Fruit fly (Drosophila melanogaster) whole organism, embryonic: ENCODE data around the gene Dscam3.

Experiments used
- BtbVII ChIP-seq: fragments of 200-800 bp; sonication (Bioruptor generic); optimal IDR thresholded peaks from 3 replicates; lab custom pipeline; 2017; ENCODE audit warnings: missing biosample characterization, mild to moderate bottlenecking, missing genetic modification characterization
- CG10543 ChIP-seq: fragments of 200-800 bp; sonication (Bioruptor generic); optimal IDR thresholded peaks from 3 replicates; lab custom pipeline; 2017; ENCODE audit warnings: missing biosample characterization, mild to moderate bottlenecking, missing genetic modification characterization, moderate library complexity
- CG11695 ChIP-seq: fragments of 200-800 bp; sonication (Bioruptor generic); IDR thresholded peaks from 3 replicates; pipeline ENCODE4 v1.3.6; 2022; ENCODE audit warnings: missing biosample characterization, missing genetic modification characterization
- CG13296 ChIP-seq: fragments of 200-800 bp; sonication (Bioruptor generic); optimal IDR thresholded peaks from 3 replicates; lab custom pipeline; 2018; ENCODE audit warnings: missing biosample characterization, mild to moderate bottlenecking, missing genetic modification characterization
- CG14710 ChIP-seq: fragments of 200-800 bp; sonication (Bioruptor generic); optimal IDR thresholded peaks from 3 replicates; lab custom pipeline; 2019; ENCODE audit warnings: missing biosample characterization, mild to moderate bottlenecking, missing genetic modification characterization, moderate library complexity
- CG17385 ChIP-seq: fragments of 200-800 bp; sonication (Bioruptor generic); optimal IDR thresholded peaks from 3 replicates; lab custom pipeline; 2018; ENCODE audit warnings: missing biosample characterization, mild to moderate bottlenecking, missing genetic modification characterization
- CG17612 ChIP-seq: fragments of 200-800 bp; sonication (Bioruptor generic); IDR thresholded peaks from 2 replicates; pipeline ENCODE4 v1.3.6; 2022; ENCODE audit warnings: missing biosample characterization, missing genetic modification characterization
- CG2712 ChIP-seq: fragments of 200-800 bp; optimal IDR thresholded peaks from 3 replicates; lab custom pipeline; 2019; ENCODE audit warnings: missing biosample characterization, mild to moderate bottlenecking, missing genetic modification characterization, moderate library complexity
- CG30403 ChIP-seq: fragments of 200-800 bp; sonication (Bioruptor generic); optimal IDR thresholded peaks from 3 replicates; lab custom pipeline; 2016; ENCODE audit warnings: missing biosample characterization, missing genetic modification characterization
- CG32767 ChIP-seq: fragments of 200-800 bp; sonication (Bioruptor generic); IDR thresholded peaks from 2 replicates; pipeline ENCODE4 v1.3.6; 2022; ENCODE audit warnings: missing biosample characterization, missing genetic modification characterization
- CG34376 ChIP-seq: fragments of 200-800 bp; sonication (Bioruptor generic); optimal IDR thresholded peaks from 2 replicates; lab custom pipeline; 2018; ENCODE audit warnings: missing biosample characterization, mild to moderate bottlenecking, missing genetic modification characterization
- CG6683 ChIP-seq: fragments of 200-800 bp; sonication (Bioruptor generic); optimal IDR thresholded peaks from 2 replicates; lab custom pipeline; 2017; ENCODE audit warnings: missing biosample characterization, mild to moderate bottlenecking, missing genetic modification characterization, missing genetic modification reagents
- CG6791 ChIP-seq: fragments of 200-800 bp; sonication (Bioruptor generic); IDR thresholded peaks from 3 replicates; pipeline ENCODE4 v1.3.6; 2022; ENCODE audit warnings: missing biosample characterization, missing genetic modification characterization; ENCODE audit not compliant: partially characterized antibody
- CG6813 ChIP-seq: fragments of 200-800 bp; sonication (Bioruptor generic); optimal IDR thresholded peaks from 2 replicates; lab custom pipeline; 2017; ENCODE audit warnings: missing biosample characterization, missing genetic modification characterization, mild to moderate bottlenecking, moderate library complexity, missing genetic modification reagents
- CG7839 ChIP-seq: fragments of 200-800 bp; sonication (Bioruptor generic); optimal IDR thresholded peaks from 3 replicates; lab custom pipeline; 2018; ENCODE audit warnings: missing biosample characterization, mild to moderate bottlenecking, missing genetic modification characterization, moderate library complexity
- CG9817 ChIP-seq: fragments of 200-800 bp; sonication (Bioruptor generic); optimal IDR thresholded peaks from 2 replicates; lab custom pipeline; 2018; ENCODE audit warnings: missing biosample characterization, mild to moderate bottlenecking, missing genetic modification characterization, moderate library complexity
- Dbx ChIP-seq: fragments of 200-800 bp; sonication (Bioruptor generic); IDR thresholded peaks from 3 replicates; pipeline ENCODE4 v1.3.6; 2022; ENCODE audit warnings: missing biosample characterization, missing genetic modification characterization
- Deaf1 ChIP-seq: fragments of 200-800 bp; optimal IDR thresholded peaks from 3 replicates; lab custom pipeline; 2019; ENCODE audit warnings: missing biosample characterization, mild to moderate bottlenecking, missing genetic modification characterization, moderate library complexity
- Ets65A ChIP-seq: fragments of 200-800 bp; sonication (Bioruptor generic); peaks from one replicate; lab custom pipeline; 2016; ENCODE audit warnings: missing biosample characterization, missing genetic modification characterization
- Fer3 ChIP-seq: fragments of 200-800 bp; sonication (Bioruptor generic); optimal IDR thresholded peaks from 2 replicates; lab custom pipeline; 2018; ENCODE audit warnings: missing biosample characterization, mild to moderate bottlenecking, missing genetic modification characterization, moderate library complexity
- GATAe ChIP-seq: fragments of 200-800 bp; sonication (Bioruptor generic); conservative IDR thresholded peaks from 2 replicates; pipeline ENCODE4 v1.3.6; 2022; ENCODE audit warnings: missing biosample characterization, missing genetic modification characterization
- Hand ChIP-seq: fragments of 200-800 bp; sonication (Bioruptor generic); optimal IDR thresholded peaks from 2 replicates; lab custom pipeline; 2017; ENCODE audit warnings: mild to moderate bottlenecking, missing biosample characterization, missing genetic modification reagents, missing genetic modification characterization
- HmgZ ChIP-seq: fragments of 200-800 bp; sonication (Bioruptor generic); optimal IDR thresholded peaks from 2 replicates; lab custom pipeline; 2018; ENCODE audit warnings: missing biosample characterization, mild to moderate bottlenecking, missing genetic modification characterization
- Hmr ChIP-seq: fragments of 200-800 bp; sonication (Bioruptor generic); optimal IDR thresholded peaks from 3 replicates; lab custom pipeline; 2017; ENCODE audit warnings: mild to moderate bottlenecking, missing biosample characterization, missing genetic modification reagents, missing genetic modification characterization
- Hr51 ChIP-seq, 2 experiments: fragments of 200-800 bp; sonication (Bioruptor generic); optimal IDR thresholded peaks; 2 replicates in 1 of 2; 3 replicates in 1 of 2; lab custom pipeline; 2016 to 2018; ENCODE audit warnings: missing biosample characterization in 2 of 2, missing genetic modification characterization in 2 of 2, mild to moderate bottlenecking in 1 of 2, moderate library complexity in 1 of 2
- Hsf ChIP-seq: fragments of 200-800 bp; sonication (Bioruptor generic); optimal IDR thresholded peaks from 3 replicates; lab custom pipeline; 2016; ENCODE audit warnings: missing biosample characterization, missing genetic modification characterization
- Nf-YB ChIP-seq: fragments of 200-800 bp; sonication (Bioruptor generic); optimal IDR thresholded peaks from 3 replicates; lab custom pipeline; 2019; ENCODE audit warnings: missing biosample characterization, mild to moderate bottlenecking, missing genetic modification characterization, moderate library complexity
- Oli ChIP-seq: fragments of 200-800 bp; sonication (Bioruptor generic); optimal IDR thresholded peaks from 2 replicates; lab custom pipeline; 2018; ENCODE audit warnings: missing biosample characterization, mild to moderate bottlenecking, missing genetic modification characterization, moderate library complexity
- Sox100B ChIP-seq: fragments of 200-800 bp; sonication (Bioruptor generic); optimal IDR thresholded peaks from 3 replicates; lab custom pipeline; 2018; ENCODE audit warnings: missing biosample characterization, mild to moderate bottlenecking, missing genetic modification characterization
- Sox102F ChIP-seq: fragments of 200-800 bp; sonication (Bioruptor generic); optimal IDR thresholded peaks from 2 replicates; lab custom pipeline; 2018; ENCODE audit warnings: missing biosample characterization, mild to moderate bottlenecking, missing genetic modification characterization, moderate library complexity
- Stat92E ChIP-seq, 3 experiments: fragments of >200 bp in 2 of 3; fragments of 200-800 bp in 1 of 3; sonication (Bioruptor generic) in 1 of 3; optimal IDR thresholded peaks; 2 replicates each; lab custom pipeline; 2017 to 2019; ENCODE audit warnings: missing biosample characterization in 3 of 3, missing genetic modification characterization in 3 of 3, mild to moderate bottlenecking in 1 of 3, moderate library complexity in 1 of 3
- ac ChIP-seq: fragments of 200-800 bp; sonication (Bioruptor generic); optimal IDR thresholded peaks from 3 replicates; lab custom pipeline; 2017; ENCODE audit warnings: missing biosample characterization, mild to moderate bottlenecking, missing genetic modification characterization
- al ChIP-seq: fragments of 200-800 bp; sonication (Bioruptor generic); IDR thresholded peaks from 2 replicates; pipeline ENCODE4 v1.3.6; 2022; ENCODE audit warnings: missing biosample characterization, missing genetic modification characterization
- ap ChIP-seq: fragments of 200-800 bp; sonication (Bioruptor generic); IDR thresholded peaks from 2 replicates; pipeline ENCODE4 v1.3.6; 2022; ENCODE audit warnings: missing biosample characterization, missing genetic modification characterization
- ci ChIP-seq: fragments of 200-800 bp; sonication (Bioruptor generic); IDR thresholded peaks from 3 replicates; pipeline ENCODE4 v1.3.6; 2022; ENCODE audit warnings: missing biosample characterization, missing genetic modification characterization
- crol ChIP-seq: fragments of 200-800 bp; sonication (Bioruptor generic); IDR thresholded peaks from 2 replicates; pipeline ENCODE4 v1.3.6; 2022; ENCODE audit warnings: missing biosample characterization, missing genetic modification characterization
- cwo ChIP-seq: fragments of 200-800 bp; sonication (Bioruptor generic); optimal IDR thresholded peaks from 3 replicates; lab custom pipeline; 2017; ENCODE audit warnings: missing biosample characterization, missing genetic modification characterization, mild to moderate bottlenecking, moderate library complexity, missing genetic modification reagents
- dpn ChIP-seq, 2 experiments: fragments of 200-800 bp; sonication (Bioruptor generic); optimal IDR thresholded peaks; 3 replicates each; lab custom pipeline; 2016; ENCODE audit warnings: missing biosample characterization in 2 of 2, missing genetic modification characterization in 2 of 2
- fd96Cb ChIP-seq: fragments of 200-800 bp; sonication (Bioruptor generic); optimal IDR thresholded peaks from 2 replicates; lab custom pipeline; 2018; ENCODE audit warnings: missing biosample characterization, mild to moderate bottlenecking, missing genetic modification characterization, moderate library complexity
- grau ChIP-seq: fragments of 200-800 bp; optimal IDR thresholded peaks from 3 replicates; lab custom pipeline; 2019; ENCODE audit warnings: missing biosample characterization, mild to moderate bottlenecking, missing genetic modification characterization, moderate library complexity
- hkb ChIP-seq, 2 experiments: fragments of 200-800 bp in 1 of 2; fragments of >200 bp in 1 of 2; sonication (Bioruptor generic) in 1 of 2; IDR thresholded peaks in 1 of 2; optimal IDR thresholded peaks in 1 of 2; 2 replicates each; pipeline versions ENCODE4 v1.3.6 to Lab custom; 2017 to 2022; ENCODE audit warnings: missing biosample characterization in 1 of 2, missing genetic modification characterization in 1 of 2
- jigr1 ChIP-seq: fragments of 200-800 bp; sonication (Bioruptor generic); IDR thresholded peaks from 3 replicates; pipeline ENCODE4 v1.3.6; 2022; ENCODE audit warnings: missing biosample characterization, missing genetic modification characterization
- mirr ChIP-seq: fragments of 200-800 bp; sonication (Bioruptor generic); optimal IDR thresholded peaks from 3 replicates; lab custom pipeline; 2018; ENCODE audit warnings: missing biosample characterization, mild to moderate bottlenecking, missing genetic modification characterization
- odd ChIP-seq: fragments of 200-800 bp; sonication (Bioruptor generic); optimal IDR thresholded peaks from 2 replicates; lab custom pipeline; 2017; ENCODE audit warnings: missing biosample characterization, mild to moderate bottlenecking, missing genetic modification characterization
- sd ChIP-seq: fragments of 200-800 bp; sonication (Bioruptor generic); optimal IDR thresholded peaks from 3 replicates; lab custom pipeline; 2018; ENCODE audit warnings: missing biosample characterization, mild to moderate bottlenecking, missing genetic modification characterization, moderate library complexity
- sens ChIP-seq: fragments of 200-800 bp; sonication (Bioruptor generic); peaks from one replicate; lab custom pipeline; 2016; ENCODE audit warnings: missing biosample characterization, missing genetic modification characterization
- sug ChIP-seq: fragments of 200-800 bp; optimal IDR thresholded peaks from 2 replicates; lab custom pipeline; 2019; ENCODE audit warnings: missing biosample characterization, mild to moderate bottlenecking, missing genetic modification characterization, moderate library complexity

The Dscam3 gene

DNA sequence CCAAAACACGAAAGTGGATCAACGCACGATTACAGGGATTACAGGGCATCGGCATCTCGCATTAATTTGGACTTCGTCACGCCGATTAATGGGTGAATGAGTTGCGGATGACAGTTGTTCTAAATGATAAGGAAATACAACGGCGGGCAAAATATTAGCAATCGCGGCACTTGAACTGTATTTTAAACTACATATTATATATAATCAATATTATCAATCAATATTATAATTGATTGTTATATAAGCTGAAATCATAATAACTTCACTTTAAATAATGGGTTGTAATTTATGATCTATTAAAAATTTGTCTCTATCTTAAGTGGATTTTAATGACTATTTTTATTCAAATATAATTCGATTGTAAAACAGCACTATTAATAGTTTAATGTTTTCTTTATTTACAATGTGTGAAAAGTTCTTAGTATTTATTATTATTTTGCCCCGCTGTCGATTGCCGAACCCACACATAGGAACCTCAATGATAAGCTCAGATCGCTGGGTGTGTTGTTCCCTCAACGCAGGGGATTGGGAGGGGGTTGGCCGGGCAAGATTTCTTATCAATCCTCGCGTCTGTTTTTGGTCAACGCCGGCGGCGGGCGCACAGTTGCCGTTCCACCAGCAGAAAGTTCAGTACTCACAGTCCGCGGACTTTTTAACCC, 29.8 kb upstream of the Dscam3 start (continued):
- TF ChIP-seq CG17385 (GFP tag; lab: Kevin White, UChicago) (peak; percentile 58), mirr (GFP tag; lab: Kevin White, UChicago) (peak; percentile 80), Nf-YB (GFP tag; lab: Kevin White, UChicago) (peak; percentile 24), dpn (GFP tag; optimal IDR thresholded peaks at IDR 0.05; lab: Kevin White, UChicago) (peak in 1 of 2 experiments; percentile 31), Sox102F (GFP tag; lab: Kevin White, UChicago) (peak; percentile 48), Dbx (GFP tag; lab: Robert Waterston, UW) (0 out of 3 replicates have a peak, but pooled peaks have one; percentile 8), CG34376 (GFP tag; lab: Kevin White, UChicago) (peak; percentile 39), Hand (GFP tag; lab: Kevin White, UChicago) (peak; percentile 40), ap (GFP tag; lab: Robert Waterston, UW) (no peak), fd96Cb (tag; lab: Kevin White, UChicago) (peak; percentile 48), GATAe (peak; percentile 89), sd (tag; lab: Kevin White, UChicago) (peak; percentile 64), Hsf (no peak), CG6683 (GFP tag; lab: Kevin White, UChicago) (peak; percentile 23), CG32767 (GFP tag; lab: Robert Waterston, UW) (peak; percentile 34; the same call in 1 of the 2 replicates), Fer3 (tag; lab: Kevin White, UChicago) (peak; percentile 44), CG13296 (GFP tag; lab: Kevin White, UChicago) (peak; percentile 13), al (GFP tag; lab: Robert Waterston, UW) (peak; percentile 26; the same call in 1 of the 2 replicates), jigr1 (GFP tag; lab: Robert Waterston, UW) (no peak), CG14710 (tag; lab: Kevin White, UChicago) (no peak), CG6791 (GFP tag; lab: Robert Waterston, UW) (no peak), BtbVII (GFP tag; lab: Kevin White, UChicago) (peak; percentile 37), Hmr (GFP tag; lab: Kevin White, UChicago) (peak; percentile 59), Stat92E (GFP tag; optimal IDR thresholded peaks at IDR 0.05; lab: Kevin White, UChicago) (no peak), Sox100B (peak; percentile 37), grau (peak; percentile 79), CG10543 (GFP tag; lab: Kevin White, UChicago) (peak; percentile 77), crol (GFP tag; lab: Robert Waterston, UW) (peak; percentile 91), CG6813 (peak; percentile 8), CG9817 (tag; lab: Kevin White, UChicago) (peak; percentile 37), CG7839 (tag; lab: Kevin White, UChicago) (peak; percentile 80), hkb (optimal IDR thresholded peaks at IDR 0.05; lab: Kevin White, UChicago) (no peak), hkb (GFP tag; IDR thresholded peaks at IDR 0.05; lab: Robert Waterston, UW) (0 out of 2 replicates have a peak, but pooled peaks have one; percentile 6), HmgZ (tag; lab: Kevin White, UChicago) (peak; percentile 44), CG17612 (no peak), Ets65A (GFP tag; lab: Kevin White, UChicago) (peak; percentile 46), CG11695 (peak; percentile 57; the same call in 2 of the 3 replicates), sens (GFP tag; lab: Kevin White, UChicago) (peak; percentile 68), Deaf1 (tag; lab: Kevin White, UChicago) (peak; percentile 45), Hr51 (GFP tag; optimal IDR thresholded peaks at IDR 0.05; lab: Kevin White, UChicago) (peak in 1 of 2 experiments; percentile 77), sug (tag; lab: Kevin White, UChicago) (peak; percentile 97), Oli (tag; lab: Kevin White, UChicago) (peak; percentile 51), ci (GFP tag; lab: Robert Waterston, UW) (peak; percentile 34; the same call in 2 of the 3 replicates), odd (GFP tag; lab: Kevin White, UChicago) (peak; percentile 51), CG2712 (tag; lab: Kevin White, UChicago) (peak; percentile 77), cwo (GFP tag; lab: Kevin White, UChicago) (peak; percentile 53), CG30403 (GFP tag; lab: Kevin White, UChicago) (peak; percentile 36), ac (no peak)
